Fruit fly (Drosophila melanogaster): ENCODE data around the gene bchs.

The bchs gene

DNA sequence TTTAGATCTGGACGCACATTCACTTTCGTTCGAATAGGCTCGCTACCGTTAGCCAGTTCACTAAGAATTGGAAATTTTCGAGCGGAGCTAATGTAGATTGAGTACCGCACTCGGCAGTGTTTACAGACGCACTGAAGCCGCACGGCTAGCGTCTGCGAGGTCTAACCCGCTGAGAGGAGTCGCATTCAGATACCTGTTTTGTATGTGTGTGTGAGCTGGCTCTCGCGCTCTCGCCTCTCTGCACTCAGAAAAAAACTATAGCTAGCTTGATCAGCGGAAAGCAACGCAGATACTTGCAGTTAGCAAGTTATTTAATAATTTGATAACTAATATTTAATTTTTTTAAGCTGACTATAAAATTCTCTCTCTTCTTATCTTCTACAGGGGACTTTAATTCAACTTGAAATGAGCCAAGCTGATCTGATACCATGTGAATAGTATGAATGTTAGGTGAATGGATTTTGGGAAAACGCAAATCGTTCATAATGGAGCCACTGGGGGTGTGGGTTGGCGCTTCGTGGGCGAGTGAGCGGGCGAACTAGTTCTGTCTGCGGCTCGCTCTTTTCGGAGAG is 27.5 kb upstream of the bchs start, which contains the start of gene rau (continued):
- TF ChIP-seq pan (optimal IDR thresholded peaks at IDR 0.05) (no peak), pan (GFP tag; optimal IDR thresholded peaks at IDR 0.05 in 1 of 2, IDR thresholded peaks at IDR 0.05 in 1 of 2) (peak in 1 of 2 experiments; percentile 56), unpg (GFP tag; optimal IDR thresholded peaks at IDR 0.05) (peak; percentile 73), wek (GFP tag; optimal IDR thresholded peaks at IDR 0.05) (no peak), crc (GFP tag; optimal IDR thresholded peaks at IDR 0.05) (no peak), ewg (GFP tag; optimal IDR thresholded peaks at IDR 0.05) (peak; percentile 60), CG12219 (GFP tag; optimal IDR thresholded peaks at IDR 0.05) (peak; percentile 60), Optix (GFP tag; IDR thresholded peaks at IDR 0.05) (no peak; the same call in 1 of the 3 replicates), dimm (GFP tag; IDR thresholded peaks at IDR 0.05) (no peak), BEAF-32 (GFP tag; optimal IDR thresholded peaks at IDR 0.05) (no peak), CG10654 (GFP tag; optimal IDR thresholded peaks at IDR 0.05) (peak; percentile 65), esg (GFP tag; conservative IDR thresholded peaks at IDR 0.05) (peak; percentile 55), CG10959 (GFP tag; IDR thresholded peaks at IDR 0.05) (0 out of 2 replicates have a peak, but pooled peaks have one; percentile 33), Stat92E (GFP tag; optimal IDR thresholded peaks at IDR 0.05) (peak in 1 of 3 experiments; percentile 57), CG10321 (GFP tag; IDR thresholded peaks at IDR 0.05) (no peak), CG3995 (GFP tag; optimal IDR thresholded peaks at IDR 0.05) (no peak), Dref (GFP tag; IDR thresholded peaks at IDR 0.05) (no peak), CG2120 (GFP tag; optimal IDR thresholded peaks at IDR 0.05) (peak; percentile 74), Ets97D (GFP tag; optimal IDR thresholded peaks at IDR 0.05) (no peak), CG16813 (GFP tag; IDR thresholded peaks at IDR 0.05; ENCODE audit: partially characterized antibody) (peak; percentile 28; the same call in 1 of the 3 replicates), CG15269 (tag; optimal IDR thresholded peaks at IDR 0.05) (peak; percentile 72), pnt (GFP tag; optimal IDR thresholded peaks at IDR 0.05) (no peak), CG3838 (GFP tag; optimal IDR thresholded peaks at IDR 0.05) (no peak), dan (GFP tag; IDR thresholded peaks at IDR 0.05) (no peak), trem (tag; optimal IDR thresholded peaks at IDR 0.05) (peak; percentile 63), usp (GFP tag; optimal IDR thresholded peaks at IDR 0.05) (no peak), CG30020 (tag; optimal IDR thresholded peaks at IDR 0.05) (peak; percentile 31), ftz-f1 (GFP tag; optimal IDR thresholded peaks at IDR 0.05) (no peak), Sry-β (GFP tag; optimal IDR thresholded peaks at IDR 0.05) (no peak), CG11723 (GFP tag; optimal IDR thresholded peaks at IDR 0.05) (peak; percentile 66), CG4854 (GFP tag; optimal IDR thresholded peaks at IDR 0.05) (peak; percentile 41), Lhr (GFP tag; optimal IDR thresholded peaks at IDR 0.05) (peak; percentile 40), CG10462 (GFP tag; optimal IDR thresholded peaks at IDR 0.05) (peak; percentile 51), Xbp1 (GFP tag; optimal IDR thresholded peaks at IDR 0.05) (peak; percentile 50), CG31365 (tag; optimal IDR thresholded peaks at IDR 0.05) (no peak), lbe (GFP tag; optimal IDR thresholded peaks at IDR 0.05) (peak; percentile 38), Ptx1 (GFP tag; IDR thresholded peaks at IDR 0.05) (peak; percentile 81), emc (GFP tag; optimal IDR thresholded peaks at IDR 0.05) (no peak), CG1529 (GFP tag; optimal IDR thresholded peaks at IDR 0.05) (peak; percentile 80), repo (GFP tag; optimal IDR thresholded peaks at IDR 0.05) (no peak), Pdp1 (GFP tag; optimal IDR thresholded peaks at IDR 0.05) (peak; percentile 30 to 39), CG13123 (GFP tag; optimal IDR thresholded peaks at IDR 0.05) (peak; percentile 40), CG4617 (GFP tag; optimal IDR thresholded peaks at IDR 0.05; ENCODE audit: borderline replicate concordance) (no peak), trh (GFP tag; optimal IDR thresholded peaks at IDR 0.05) (peak; percentile 7), ranshi (GFP tag; IDR thresholded peaks at IDR 0.05) (0 out of 2 replicates have a peak, but pooled peaks have one; percentile 6), nom (GFP tag; optimal IDR thresholded peaks at IDR 0.05) (peak; percentile 65), CG1233 (GFP tag; optimal IDR thresholded peaks at IDR 0.05) (peak; percentile 61), slou (GFP tag; optimal IDR thresholded peaks at IDR 0.05) (no peak), Max (GFP tag; optimal IDR thresholded peaks at IDR 0.05) (peak; percentile 55), Dbx (GFP tag; IDR thresholded peaks at IDR 0.05) (peak; percentile 72)
